Worm (Caenorhabditis elegans): Measurements from ENCODE around the gene C26E1.1.
A peak's percentile ranks its signal among the peaks of the same experiment; 100 is the strongest.

The C26E1.1 gene

ce11 chrV:13259527-13259926, 37.8 kb upstream of the C26E1.1 start (continued):
- TF ChIP-seq lin-13 (GFP tag; optimal IDR thresholded peaks at IDR 0.05) (no peak), nhr-129 (tag; optimal IDR thresholded peaks at IDR 0.05) (peak; percentile 9), fos-1 (tag; optimal IDR thresholded peaks at IDR 0.05) (no peak), ama-1 (optimal IDR thresholded peaks at IDR 0.05) (no peak), ztf-1 (GFP tag; conservative IDR thresholded peaks at IDR 0.05) (no peak), nhr-6 (tag; optimal IDR thresholded peaks at IDR 0.05) (no peak)

DNA sequence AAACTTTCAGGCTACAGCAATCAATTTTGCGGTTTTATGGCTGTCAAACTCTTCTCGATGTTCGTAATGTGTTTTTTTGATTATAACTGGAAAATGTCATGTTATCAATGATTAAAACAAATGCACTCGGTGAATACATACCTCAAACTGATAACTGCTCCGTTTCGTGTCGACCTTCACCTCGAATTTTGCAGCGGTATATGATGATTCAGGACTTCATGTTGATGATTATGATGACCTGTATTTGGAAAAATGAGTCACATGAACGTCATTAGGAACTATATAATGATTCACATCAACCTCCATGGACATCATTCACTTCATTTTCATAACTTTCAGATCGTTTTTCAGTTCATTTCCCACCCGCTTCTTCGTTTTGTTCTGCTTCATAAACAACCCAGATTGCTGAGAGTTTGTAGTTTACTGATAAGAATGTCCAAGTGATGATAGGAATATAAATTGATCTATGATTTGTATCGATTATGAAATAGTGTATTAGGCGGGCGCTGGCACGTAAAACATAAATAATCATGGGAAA, 34.5 kb upstream of the C26E1.1 start:
- TF ChIP-seq sma-9 (GFP tag; optimal IDR thresholded peaks at IDR 0.05) (peak; percentile 18), sma-9 (tag; optimal IDR thresholded peaks at IDR 0.05) (no peak), egl-27 (tag; optimal IDR thresholded peaks at IDR 0.05) (no peak), fos-1 (tag; optimal IDR thresholded peaks at IDR 0.05) (peak; percentile 72)

- no peak for TF ChIP-seq dmd-4 (tag; optimal IDR thresholded peaks at IDR 0.05)
- no peak for TF ChIP-seq mbf-1 (tag; optimal IDR thresholded peaks at IDR 0.05)
- TF ChIP-seq unc-62 (GFP tag; optimal IDR thresholded peaks at IDR 0.05) = no peak
- TF ChIP-seq unc-55 (GFP tag; optimal IDR thresholded peaks at IDR 0.05) = no peak
- no peak for TF ChIP-seq ama-1 (optimal IDR thresholded peaks at IDR 0.05)
- TF ChIP-seq nhr-12 (tag; optimal IDR thresholded peaks at IDR 0.05) = no peak
- TF ChIP-seq nhr-237 (tag; optimal IDR thresholded peaks at IDR 0.05) = no peak
- TF ChIP-seq mab-5 (tag; optimal IDR thresholded peaks at IDR 0.05) = no peak
- no peak for TF ChIP-seq crh-2 (tag; optimal IDR thresholded peaks at IDR 0.05)
- TF ChIP-seq lin-13 (GFP tag; optimal IDR thresholded peaks at IDR 0.05) = no peak
- TF ChIP-seq lsy-2 (tag; optimal IDR thresholded peaks at IDR 0.05) = no peak
- TF ChIP-seq sem-4 (tag; optimal IDR thresholded peaks at IDR 0.05) = no peak
- TF ChIP-seq nhr-23 (tag; optimal IDR thresholded peaks at IDR 0.05) = no peak
Measured at ce11 chrV:13264245-13264644, 33.1 kb upstream of the C26E1.1 start, which contains the start of gene zip-5. Gene zip-5, plus strand, starts transcription at chrV:13264545.

DNA sequence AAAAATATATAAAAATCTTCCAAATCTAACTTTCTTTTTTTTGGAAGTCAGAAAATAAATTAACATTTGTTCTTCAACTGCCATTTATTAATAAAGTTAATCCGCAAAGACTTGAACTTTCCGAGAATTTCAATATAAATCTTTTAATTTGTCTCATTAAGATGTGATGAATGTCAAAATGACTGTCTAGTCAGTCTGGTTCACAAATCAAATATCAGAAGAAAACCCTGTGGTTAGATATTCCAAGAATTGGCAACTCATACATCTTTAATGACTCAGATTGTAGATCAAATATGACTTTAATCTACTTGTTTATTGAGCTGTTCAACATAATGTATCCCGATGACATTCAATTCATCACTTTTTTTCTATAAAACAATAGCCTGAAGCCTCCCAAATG, 31.7 kb upstream of the C26E1.1 start:
- TF ChIP-seq nhr-77 (tag; optimal IDR thresholded peaks at IDR 0.05) (no peak), ZK546.5 (tag; optimal IDR thresholded peaks at IDR 0.05) (no peak), nhr-10 (tag; optimal IDR thresholded peaks at IDR 0.05) (no peak), ama-1 (optimal IDR thresholded peaks at IDR 0.05) (no peak), snpc-4 (tag; optimal IDR thresholded peaks at IDR 0.05) (no peak)

- TF ChIP-seq nhr-21 (tag; optimal IDR thresholded peaks at IDR 0.05) (no peak), fos-1 (tag; optimal IDR thresholded peaks at IDR 0.05) (peak; percentile 57)
Measured at ce11 chrV:13266630-13267029, 30.7 kb upstream of the C26E1.1 start.

DNA sequence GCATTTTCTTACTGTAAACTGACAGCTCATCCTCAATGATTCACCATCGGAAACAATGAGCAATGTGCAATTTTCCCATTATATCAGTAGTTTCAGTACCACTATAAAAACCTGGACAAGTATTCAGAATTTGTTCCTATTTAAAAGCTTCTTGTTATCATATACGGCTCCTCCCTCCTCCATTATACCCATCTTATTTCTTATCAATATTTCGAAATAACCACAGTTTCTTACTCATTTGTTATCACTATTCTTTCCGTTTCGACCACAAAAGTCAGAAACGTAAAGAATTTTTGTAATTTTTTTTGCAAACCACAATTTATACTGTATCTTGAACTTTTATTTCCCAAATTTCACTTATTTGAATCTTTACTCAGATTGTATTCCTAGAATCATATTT, 29.3 kb upstream of the C26E1.1 start:
- TF ChIP-seq mab-5 (tag; optimal IDR thresholded peaks at IDR 0.05) = no peak
- peak; percentile 97 for TF ChIP-seq fos-1 (tag; optimal IDR thresholded peaks at IDR 0.05)
- no peak for TF ChIP-seq lsy-2 (tag; optimal IDR thresholded peaks at IDR 0.05)
- TF ChIP-seq crh-2 (tag; optimal IDR thresholded peaks at IDR 0.05) = peak; percentile 14
- TF ChIP-seq unc-39 (tag; optimal IDR thresholded peaks at IDR 0.05) = no peak
- no peak for TF ChIP-seq ceh-82 (tag; optimal IDR thresholded peaks at IDR 0.05)
- TF ChIP-seq Y55F3AM.14 (GFP tag; optimal IDR thresholded peaks at IDR 0.05) = no peak

DNA sequence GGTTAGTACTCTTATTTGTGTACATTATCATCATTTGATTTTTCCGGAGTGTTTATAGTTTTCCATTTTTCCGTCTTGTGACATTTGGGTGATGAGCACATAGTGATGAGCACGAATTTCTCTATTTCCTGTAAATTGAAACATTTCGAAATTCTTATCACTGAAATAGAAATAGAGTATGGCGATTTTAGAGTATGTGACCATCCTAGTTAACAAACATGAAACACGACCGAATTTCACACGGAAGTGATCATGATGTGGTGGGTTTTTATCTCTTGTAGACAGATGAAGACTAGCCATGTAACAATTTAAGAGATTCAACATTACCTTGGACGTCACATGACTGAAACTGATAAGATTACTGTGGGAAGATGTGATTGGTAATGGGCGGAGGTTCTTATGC, 28.1 kb upstream of the C26E1.1 start:
- TF ChIP-seq F13H6.1 (tag; optimal IDR thresholded peaks at IDR 0.05) (peak; percentile 72), nhr-25 (tag; optimal IDR thresholded peaks at IDR 0.05) (no peak), elt-3 (tag; optimal IDR thresholded peaks at IDR 0.05) (no peak), crh-2 (tag; optimal IDR thresholded peaks at IDR 0.05) (peak; percentile 56), alr-1 (tag; optimal IDR thresholded peaks at IDR 0.05) (no peak), aly-2 (tag; optimal IDR thresholded peaks at IDR 0.05) (no peak), skn-1 (tag; optimal IDR thresholded peaks at IDR 0.05) (peak; percentile 40), dmd-4 (tag; optimal IDR thresholded peaks at IDR 0.05) (no peak), fos-1 (tag; optimal IDR thresholded peaks at IDR 0.05) (peak; percentile 90), nhr-237 (tag; optimal IDR thresholded peaks at IDR 0.05) (no peak), gmeb-1 (tag; optimal IDR thresholded peaks at IDR 0.05) (peak; percentile 44), zag-1 (tag; optimal IDR thresholded peaks at IDR 0.05) (no peak), lsy-2 (tag; optimal IDR thresholded peaks at IDR 0.05) (peak in 1 of 2 experiments; percentile 37), ama-1 (optimal IDR thresholded peaks at IDR 0.05) (no peak), lin-11 (tag; optimal IDR thresholded peaks at IDR 0.05) (no peak), sma-9 (GFP tag; optimal IDR thresholded peaks at IDR 0.05) (peak; percentile 59), sma-9 (tag; optimal IDR thresholded peaks at IDR 0.05) (no peak), elt-1 (tag; optimal IDR thresholded peaks at IDR 0.05) (no peak), R02D3.7 (tag; optimal IDR thresholded peaks at IDR 0.05) (no peak), sma-3 (GFP tag; optimal IDR thresholded peaks at IDR 0.05) (peak; percentile 69), ztf-11 (tag; optimal IDR thresholded peaks at IDR 0.05) (no peak), nhr-129 (tag; optimal IDR thresholded peaks at IDR 0.05) (peak; percentile 39), nhr-21 (tag; optimal IDR thresholded peaks at IDR 0.05) (no peak)

Measured in whole organism, L2 larva.